Worm (Caenorhabditis elegans) whole organism, midembryonic: Measurements from ENCODE around the gene etc-1.

Experiments used
- T22C8.4 ChIP-seq: fragments of 200-800 bp; sonication (Bioruptor generic); IDR thresholded peaks from 2 replicates; pipeline ENCODE4 v1.3.6; 2022; ENCODE audit warnings: missing genetic modification characterization, missing compliant biosample characterization
- cog-1 ChIP-seq: sonication (generic microtip); optimal IDR thresholded peaks from 2 replicates; lab custom pipeline; 2016; ENCODE audit warnings: missing genetic modification characterization, missing compliant biosample characterization
- flt-1 ChIP-seq: fragments of 200-800 bp; sonication (Bioruptor generic); IDR thresholded peaks from 2 replicates; pipeline ENCODE4 v1.3.6; 2022; ENCODE audit warnings: missing genetic modification characterization, missing compliant biosample characterization
- ref-1 ChIP-seq: fragments of 200-800 bp; sonication (Bioruptor generic); conservative IDR thresholded peaks from 2 replicates; pipeline ENCODE4 v1.3.6; 2022; ENCODE audit warnings: missing genetic modification reagents, missing genetic modification characterization, missing compliant biosample characterization
- tab-1 ChIP-seq: fragments of 200-800 bp; sonication (Bioruptor generic); IDR thresholded peaks from 2 replicates; pipeline ENCODE4 v1.3.6; 2022; ENCODE audit warnings: missing genetic modification characterization, missing compliant biosample characterization
- ztf-23 ChIP-seq: fragments of 200-800 bp; sonication (Bioruptor generic); IDR thresholded peaks from 2 replicates; pipeline ENCODE4 v1.3.6; 2022; ENCODE audit warnings: missing genetic modification reagents, missing genetic modification characterization, missing compliant biosample characterization
- ztf-29 ChIP-seq: fragments of 200-800 bp; sonication (Bioruptor generic); IDR thresholded peaks from 2 replicates; pipeline ENCODE4 v1.3.6; 2022; ENCODE audit warnings: missing genetic modification reagents, missing genetic modification characterization, missing compliant biosample characterization

DNA sequence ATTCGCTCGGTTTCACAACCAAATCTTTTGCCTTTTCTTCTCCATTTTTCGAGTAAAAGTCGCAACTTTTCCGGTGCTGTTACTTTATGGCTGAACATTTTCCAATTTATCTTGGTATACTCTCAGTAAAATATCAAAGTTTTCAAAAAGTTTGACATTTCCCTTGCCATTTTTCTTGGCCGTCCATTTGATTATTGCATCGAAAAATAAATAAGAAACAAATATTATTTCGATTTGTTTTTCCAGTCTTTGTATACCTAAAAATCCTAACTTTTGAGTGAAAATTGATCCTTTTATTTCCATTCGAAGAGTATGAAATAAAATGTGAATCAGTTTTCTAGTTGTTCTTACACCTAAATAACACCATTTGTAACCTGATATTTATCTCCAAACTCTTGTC, 18.2 kb upstream of the etc-1 start:
- TF ChIP-seq ref-1 (GFP tag; lab: Robert Waterston, UW), result no peak
- TF ChIP-seq T22C8.4 (GFP tag; lab: Robert Waterston, UW), result no peak
- no peak for TF ChIP-seq tab-1 (GFP tag; lab: Robert Waterston, UW)
- no peak for TF ChIP-seq cog-1 (tag; lab: Kevin White, UChicago)
- no peak for TF ChIP-seq flt-1 (GFP tag; lab: Robert Waterston, UW)
- no peak for TF ChIP-seq ztf-23 (GFP tag; lab: Robert Waterston, UW)
- TF ChIP-seq ztf-29 (GFP tag; lab: Robert Waterston, UW), result no peak
